Worm (Caenorhabditis elegans): ENCODE measurements around the gene mel-28.

DNA sequence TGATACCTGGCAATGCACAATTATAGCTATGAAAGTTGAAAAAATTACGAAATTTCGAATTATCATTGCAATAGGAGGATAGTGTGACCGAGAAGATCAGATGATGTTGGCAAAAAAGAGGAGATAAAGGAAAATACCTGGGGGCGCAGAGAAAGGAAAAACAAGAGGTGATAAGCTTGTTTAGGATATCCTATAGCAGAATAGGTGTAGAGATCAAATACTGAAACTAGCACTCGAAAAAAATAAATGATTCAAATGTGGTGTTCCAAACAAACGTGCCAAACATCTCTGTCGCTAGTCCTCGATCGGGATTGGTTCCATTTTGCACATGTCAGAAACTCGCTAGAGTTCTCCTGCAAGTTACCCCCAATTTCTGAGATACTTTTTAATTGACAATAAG lies 43.6 kb downstream of the mel-28 start, which contains the start of gene F26A1.9:
- TF ChIP-seq lsy-2 (tag; optimal IDR thresholded peaks at IDR 0.05), result no peak
- no peak for TF ChIP-seq snpc-4 (tag; optimal IDR thresholded peaks at IDR 0.05)
- TF ChIP-seq elt-1 (tag; optimal IDR thresholded peaks at IDR 0.05), result no peak
- no peak for TF ChIP-seq unc-39 (tag; optimal IDR thresholded peaks at IDR 0.05)

All from whole organism, L2 larva.